Fruit fly (Drosophila melanogaster) whole organism, embryonic: ENCODE data around the gene CG6106.

Source experiments
- Atf3 ChIP-seq: fragments of 200-800 bp; sonication (Bioruptor generic); optimal IDR thresholded peaks from 3 replicates; lab custom pipeline; 2016; ENCODE audit warnings: missing biosample characterization, missing genetic modification characterization
- Awh ChIP-seq: fragments of 200-800 bp; sonication (Bioruptor generic); IDR thresholded peaks from 2 replicates; pipeline ENCODE4, ENCODE4 v1.3.6; 2022; ENCODE audit warnings: missing biosample characterization, missing genetic modification characterization
- CG10366 ChIP-seq: fragments of 200-800 bp; sonication (Bioruptor generic); IDR thresholded peaks from 2 replicates; pipeline ENCODE4 v1.3.6; 2022; ENCODE audit warnings: missing biosample characterization, missing genetic modification characterization
- CG12659 ChIP-seq: fragments of 200-800 bp; sonication (Bioruptor generic); optimal IDR thresholded peaks from 3 replicates; lab custom pipeline; 2017; ENCODE audit warnings: mild to moderate bottlenecking, missing biosample characterization, missing genetic modification reagents, missing genetic modification characterization
- CG13123 ChIP-seq: fragments of 200-800 bp; sonication (Bioruptor generic); optimal IDR thresholded peaks from 2 replicates; lab custom pipeline; 2016; ENCODE audit warnings: missing biosample characterization, missing genetic modification characterization
- CG17802 ChIP-seq: fragments of 200-800 bp; sonication (Bioruptor generic); optimal IDR thresholded peaks from 2 replicates; lab custom pipeline; 2018; ENCODE audit warnings: missing biosample characterization, mild to moderate bottlenecking, missing genetic modification characterization, moderate library complexity
- CG2889 ChIP-seq: fragments of 200-800 bp; sonication (Bioruptor generic); IDR thresholded peaks from 3 replicates; pipeline ENCODE4 v1.3.6; 2022; ENCODE audit warnings: missing biosample characterization, missing genetic modification characterization
- CG3281 ChIP-seq: fragments of 200-800 bp; sonication (Bioruptor generic); optimal IDR thresholded peaks from 3 replicates; lab custom pipeline; 2017; ENCODE audit warnings: missing biosample characterization, mild to moderate bottlenecking, missing genetic modification characterization
- CG4854 ChIP-seq: fragments of 200-800 bp; sonication (Bioruptor generic); optimal IDR thresholded peaks from 2 replicates; lab custom pipeline; 2016; ENCODE audit warnings: missing biosample characterization, missing genetic modification characterization, inconsistent platforms
- CG6272 ChIP-seq: fragments of 200-800 bp; sonication (Bioruptor generic); IDR thresholded peaks from 2 replicates; pipeline ENCODE4 v1.3.6; 2022; ENCODE audit warnings: missing biosample characterization, missing genetic modification characterization
- CG6654 ChIP-seq: fragments of 200-800 bp; sonication (Bioruptor generic); optimal IDR thresholded peaks from 2 replicates; lab custom pipeline; 2017; ENCODE audit warnings: missing biosample characterization, mild to moderate bottlenecking, missing genetic modification characterization
- CG7786 ChIP-seq: fragments of 200-800 bp; sonication (Bioruptor generic); optimal IDR thresholded peaks from 2 replicates; lab custom pipeline; 2016; ENCODE audit warnings: missing biosample characterization, missing genetic modification characterization
- CG7928 ChIP-seq: fragments of 200-800 bp; sonication (Bioruptor generic); optimal IDR thresholded peaks from 2 replicates; lab custom pipeline; 2017; ENCODE audit warnings: missing biosample characterization, mild to moderate bottlenecking, missing genetic modification characterization
- CG8290 ChIP-seq, 3 experiments: fragments of 200-800 bp; sonication (Bioruptor generic); optimal IDR thresholded peaks; 2 replicates each; lab custom pipeline; 2016 to 2019; ENCODE audit warnings: missing biosample characterization in 3 of 3, missing genetic modification characterization in 3 of 3, mild to moderate bottlenecking in 2 of 3, moderate library complexity in 1 of 3
- CG8924 ChIP-seq: fragments of 200-800 bp; optimal IDR thresholded peaks from 3 replicates; lab custom pipeline; 2019; ENCODE audit warnings: missing biosample characterization, mild to moderate bottlenecking, missing genetic modification characterization, moderate library complexity
- CrebB ChIP-seq: fragments of 200-800 bp; sonication (Bioruptor generic); optimal IDR thresholded peaks from 3 replicates; lab custom pipeline; 2018; ENCODE audit warnings: missing biosample characterization, mild to moderate bottlenecking, missing genetic modification characterization
- Elba2 ChIP-seq: fragments of 200-800 bp; sonication (Bioruptor generic); optimal IDR thresholded peaks from 3 replicates; lab custom pipeline; 2016; ENCODE audit warnings: missing biosample characterization, missing genetic modification characterization
- Max ChIP-seq: fragments of 200-800 bp; sonication (Bioruptor generic); optimal IDR thresholded peaks from 2 replicates; lab custom pipeline; 2016; ENCODE audit warnings: missing biosample characterization, mild to moderate bottlenecking, missing genetic modification characterization
- NK7.1 ChIP-seq: fragments of 200-800 bp; sonication (Bioruptor generic); optimal IDR thresholded peaks from 3 replicates; lab custom pipeline; 2016; ENCODE audit warnings: missing biosample characterization, missing genetic modification characterization
- Nf-YA ChIP-seq: fragments of 200-800 bp; sonication (Bioruptor generic); IDR thresholded peaks from 2 replicates; pipeline ENCODE4 v1.3.6; 2022; ENCODE audit warnings: missing biosample characterization, missing genetic modification characterization
- Sox100B ChIP-seq: fragments of 200-800 bp; sonication (Bioruptor generic); optimal IDR thresholded peaks from 3 replicates; lab custom pipeline; 2018; ENCODE audit warnings: missing biosample characterization, mild to moderate bottlenecking, missing genetic modification characterization
- Sry-δ ChIP-seq: fragments of 200-800 bp; sonication (Bioruptor generic); optimal IDR thresholded peaks from 2 replicates; lab custom pipeline; 2016; ENCODE audit warnings: missing biosample characterization, missing genetic modification characterization
- ab ChIP-seq: fragments of 200-800 bp; sonication (Bioruptor generic); optimal IDR thresholded peaks from 2 replicates; lab custom pipeline; 2016; ENCODE audit warnings: missing biosample characterization, missing genetic modification characterization
- ato ChIP-seq: fragments of 200-800 bp; sonication (Bioruptor generic); IDR thresholded peaks from 2 replicates; pipeline ENCODE4 v1.3.6; 2022; ENCODE audit warnings: missing biosample characterization, missing genetic modification characterization; ENCODE audit not compliant: partially characterized antibody
- cg ChIP-seq: fragments of 200-800 bp; sonication (Bioruptor generic); optimal IDR thresholded peaks from 3 replicates; lab custom pipeline; 2019; ENCODE audit warnings: missing biosample characterization, mild to moderate bottlenecking, missing genetic modification characterization, moderate library complexity
- chinmo ChIP-seq: fragments of 200-800 bp; sonication (Bioruptor generic); IDR thresholded peaks from 4 replicates; pipeline ENCODE4 v1.3.6; 2022; ENCODE audit warnings: missing biosample characterization, missing genetic modification characterization; ENCODE audit not compliant: partially characterized antibody
- ci ChIP-seq: fragments of 200-800 bp; sonication (Bioruptor generic); IDR thresholded peaks from 3 replicates; pipeline ENCODE4 v1.3.6; 2022; ENCODE audit warnings: missing biosample characterization, missing genetic modification characterization
- crc ChIP-seq: fragments of 200-800 bp; sonication (Bioruptor generic); optimal IDR thresholded peaks from 2 replicates; lab custom pipeline; 2016; ENCODE audit warnings: missing biosample characterization, missing genetic modification characterization
- croc ChIP-seq: fragments of 200-800 bp; sonication (Bioruptor generic); conservative IDR thresholded peaks from 3 replicates; pipeline ENCODE4 v1.3.6; 2022; ENCODE audit warnings: missing biosample characterization, missing genetic modification characterization
- cwo ChIP-seq: fragments of 200-800 bp; sonication (Bioruptor generic); optimal IDR thresholded peaks from 3 replicates; lab custom pipeline; 2017; ENCODE audit warnings: missing biosample characterization, missing genetic modification characterization, mild to moderate bottlenecking, moderate library complexity, missing genetic modification reagents
- da ChIP-seq: fragments of 200-800 bp; sonication (Bioruptor generic); optimal IDR thresholded peaks from 2 replicates; lab custom pipeline; 2016; ENCODE audit warnings: missing biosample characterization, missing genetic modification characterization
- danr ChIP-seq: fragments of 200-800 bp; sonication (Bioruptor generic); IDR thresholded peaks from 2 replicates; pipeline ENCODE4 v1.3.6; 2022; ENCODE audit warnings: missing biosample characterization, missing genetic modification characterization
- dpn ChIP-seq, 2 experiments: fragments of 200-800 bp; sonication (Bioruptor generic); optimal IDR thresholded peaks; 3 replicates each; lab custom pipeline; 2016; ENCODE audit warnings: missing biosample characterization in 2 of 2, missing genetic modification characterization in 2 of 2
- gcm2 ChIP-seq: fragments of 200-800 bp; sonication (Bioruptor generic); optimal IDR thresholded peaks from 2 replicates; lab custom pipeline; 2016; ENCODE audit warnings: missing biosample characterization, missing genetic modification characterization
- ken ChIP-seq: fragments of 200-800 bp; sonication (Bioruptor generic); IDR thresholded peaks from 3 replicates; pipeline ENCODE4 v1.3.6; 2022; ENCODE audit warnings: missing biosample characterization, missing genetic modification characterization
- maf-S ChIP-seq: fragments of 200-800 bp; sonication (Bioruptor generic); optimal IDR thresholded peaks from 2 replicates; lab custom pipeline; 2016; ENCODE audit warnings: missing biosample characterization, missing genetic modification characterization
- mam ChIP-seq: fragments of 200-800 bp; sonication (Bioruptor generic); optimal IDR thresholded peaks from 3 replicates; lab custom pipeline; 2016; ENCODE audit warnings: missing biosample characterization, missing genetic modification characterization
- mirr ChIP-seq: fragments of 200-800 bp; sonication (Bioruptor generic); optimal IDR thresholded peaks from 3 replicates; lab custom pipeline; 2018; ENCODE audit warnings: missing biosample characterization, mild to moderate bottlenecking, missing genetic modification characterization
- psq ChIP-seq: fragments of 200-800 bp; sonication (Bioruptor generic); optimal IDR thresholded peaks from 2 replicates; lab custom pipeline; 2017; ENCODE audit warnings: missing biosample characterization, missing genetic modification characterization
- sc ChIP-seq, 3 experiments: fragments of >200 bp in 2 of 3; fragments of 200-800 bp in 1 of 3; sonication (Bioruptor generic) in 1 of 3; optimal IDR thresholded peaks; 2 replicates in 2 of 3; 3 replicates in 1 of 3; lab custom pipeline; 2017; ENCODE audit warnings: mild to moderate bottlenecking in 1 of 3, missing biosample characterization in 1 of 3, missing genetic modification characterization in 1 of 3, missing genetic modification reagents in 1 of 3
- ssp ChIP-seq: fragments of 200-800 bp; sonication (Bioruptor generic); IDR thresholded peaks from 2 replicates; pipeline ENCODE4 v1.3.6; 2022; ENCODE audit warnings: missing biosample characterization, missing genetic modification characterization
- tio ChIP-seq: fragments of 200-800 bp; sonication (Bioruptor generic); optimal IDR thresholded peaks from 2 replicates; lab custom pipeline; 2017; ENCODE audit warnings: missing biosample characterization, missing genetic modification characterization, inconsistent platforms
- tll ChIP-seq, 2 experiments: fragments of 200-800 bp in 1 of 2; fragments of >200 bp in 1 of 2; sonication (Bioruptor generic) in 1 of 2; optimal IDR thresholded peaks; 2 replicates each; lab custom pipeline; 2017 to 2019; ENCODE audit warnings: missing biosample characterization in 2 of 2, missing genetic modification characterization in 2 of 2, mild to moderate bottlenecking in 1 of 2, moderate library complexity in 1 of 2
- unc-4 ChIP-seq: fragments of 200-800 bp; sonication (Bioruptor generic); IDR thresholded peaks from 2 replicates; pipeline ENCODE4 v1.3.6; 2022; ENCODE audit warnings: missing biosample characterization, missing genetic modification characterization; ENCODE audit not compliant: partially characterized antibody
- vvl ChIP-seq: fragments of 200-800 bp; sonication (Bioruptor generic); IDR thresholded peaks from 2 replicates; pipeline ENCODE4 v1.3.6; 2022; ENCODE audit warnings: missing biosample characterization, missing genetic modification characterization
- wdn ChIP-seq: fragments of 200-800 bp; sonication (Bioruptor generic); IDR thresholded peaks from 2 replicates; pipeline ENCODE4 v1.3.6; 2022; ENCODE audit warnings: missing biosample characterization, missing genetic modification characterization
- z ChIP-seq: fragments of 200-800 bp; sonication (Bioruptor generic); IDR thresholded peaks from 3 replicates; pipeline ENCODE4 v1.3.6; 2022; ENCODE audit warnings: missing biosample characterization, missing genetic modification characterization
- zen ChIP-seq: fragments of 200-800 bp; sonication (Bioruptor generic); optimal IDR thresholded peaks from 3 replicates; lab custom pipeline; 2018; ENCODE audit warnings: missing biosample characterization, mild to moderate bottlenecking, missing genetic modification characterization, moderate library complexity

CG6106 gene

DNA sequence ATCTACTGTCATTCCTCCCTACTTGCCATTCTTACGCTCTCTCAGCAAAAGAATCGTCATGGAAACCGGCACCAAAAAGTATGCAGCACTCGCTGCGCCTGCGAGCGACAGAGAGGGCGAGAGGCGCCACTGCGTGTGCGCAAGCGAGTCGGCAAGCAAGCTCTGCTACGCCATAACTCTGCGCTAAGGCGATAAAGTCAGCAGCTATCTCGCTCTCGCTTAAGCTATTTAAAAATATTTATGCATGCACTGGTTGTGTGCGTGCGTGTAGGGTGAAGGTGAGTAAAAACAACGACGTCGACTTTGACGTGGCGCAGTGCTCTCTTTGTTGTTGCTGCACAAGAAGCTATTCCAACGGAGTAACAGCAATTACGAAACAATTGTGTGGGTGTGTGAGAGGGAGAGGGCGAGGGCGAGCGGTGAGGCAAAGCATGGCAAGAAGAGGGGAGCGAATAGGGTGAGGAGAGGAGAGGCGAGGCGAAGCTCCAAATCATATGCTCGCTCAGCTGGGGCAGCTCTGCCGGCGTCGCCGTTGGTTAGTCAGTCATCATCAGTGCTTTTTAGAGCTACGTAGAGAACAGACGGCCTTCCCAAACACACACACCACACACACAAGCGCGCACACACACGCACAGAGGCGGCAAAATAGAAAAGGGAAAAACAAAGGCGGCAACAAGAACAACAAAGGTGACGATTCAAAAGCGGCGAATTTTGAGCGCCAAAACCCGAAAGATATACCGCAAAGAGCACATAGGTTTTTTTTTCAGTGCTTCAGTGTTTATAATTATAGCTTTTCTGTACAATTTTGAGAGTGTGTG lies 7.6 kb downstream of the CG6106 start, which contains the start of gene CrebB (continued):
- no peak for TF ChIP-seq CG6654 (GFP tag; lab: Kevin White, UChicago)
- no peak for TF ChIP-seq zen (tag; lab: Kevin White, UChicago)
- no peak for TF ChIP-seq CG6272 (GFP tag; lab: Robert Waterston, UW)
- no peak for TF ChIP-seq sc (optimal IDR thresholded peaks at IDR 0.05; lab: Kevin White, UChicago)
- TF ChIP-seq sc (GFP tag; optimal IDR thresholded peaks at IDR 0.05; lab: Kevin White, UChicago) = no peak
- peak; percentile 61; the same call in 1 of the 3 replicates for TF ChIP-seq ci (GFP tag; lab: Robert Waterston, UW)
- TF ChIP-seq maf-S (GFP tag; lab: Kevin White, UChicago) = no peak
- TF ChIP-seq Sox100B (GFP tag; lab: Kevin White, UChicago) = no peak
- 0 out of 2 replicates have a peak, but pooled peaks have one; percentile 5 for TF ChIP-seq wdn (GFP tag; lab: Robert Waterston, UW)
- no peak for TF ChIP-seq ab (GFP tag; lab: Kevin White, UChicago)
- no peak for TF ChIP-seq CG8924
- no peak for TF ChIP-seq da (GFP tag; lab: Kevin White, UChicago)
- peak; percentile 88 for TF ChIP-seq mirr (GFP tag; lab: Kevin White, UChicago)
- no peak for TF ChIP-seq croc (GFP tag; lab: Robert Waterston, UW)
- TF ChIP-seq Elba2 (GFP tag; lab: Kevin White, UChicago) = no peak
- TF ChIP-seq CrebB (tag; lab: Kevin White, UChicago) = peak; percentile 34
- TF ChIP-seq ken (GFP tag; lab: Robert Waterston, UW) = no peak
- no peak for TF ChIP-seq tll (GFP tag; optimal IDR thresholded peaks at IDR 0.05; lab: Kevin White, UChicago)
- no peak for TF ChIP-seq CG7928 (GFP tag; lab: Kevin White, UChicago)
- TF ChIP-seq danr (GFP tag; lab: Robert Waterston, UW) = no peak
- no peak for TF ChIP-seq CG2889 (GFP tag; lab: Robert Waterston, UW)
- TF ChIP-seq CG12659 (GFP tag; lab: Kevin White, UChicago) = peak; percentile 22
- TF ChIP-seq CG17802 (tag; lab: Kevin White, UChicago) = no peak
- peak; percentile 15 for TF ChIP-seq CG4854 (GFP tag; lab: Kevin White, UChicago)
- TF ChIP-seq crc (GFP tag; lab: Kevin White, UChicago) = no peak
- TF ChIP-seq dpn (GFP tag; optimal IDR thresholded peaks at IDR 0.05; lab: Kevin White, UChicago) = peak; percentile 7 to 35
- peak; percentile 39 for TF ChIP-seq CG8290 (GFP tag; optimal IDR thresholded peaks at IDR 0.05; lab: Kevin White, UChicago)
- TF ChIP-seq CG8290 (tag; optimal IDR thresholded peaks at IDR 0.05; lab: Kevin White, UChicago) = peak; percentile 64 to 80
- TF ChIP-seq vvl (GFP tag; lab: Robert Waterston, UW) = peak; percentile 88
- TF ChIP-seq Sry-δ (GFP tag; lab: Kevin White, UChicago) = no peak
- TF ChIP-seq z (GFP tag; lab: Robert Waterston, UW) = peak; percentile 19; the same call in 1 of the 3 replicates
- TF ChIP-seq Atf3 (GFP tag; lab: Kevin White, UChicago) = no peak
- no peak for TF ChIP-seq unc-4
- peak; percentile 28 for TF ChIP-seq psq (GFP tag; lab: Kevin White, UChicago)
- no peak for TF ChIP-seq NK7.1 (GFP tag; lab: Kevin White, UChicago)
- TF ChIP-seq CG10366 = peak; percentile 34; the same call in 1 of the 2 replicates
- peak; percentile 20; the same call in 1 of the 2 replicates for TF ChIP-seq ssp
- no peak for TF ChIP-seq tio (GFP tag; lab: Kevin White, UChicago)
- TF ChIP-seq ato (GFP tag; lab: Robert Waterston, UW) = no peak
- peak; percentile 99 for TF ChIP-seq chinmo (GFP tag; lab: Robert Waterston, UW)
- no peak for TF ChIP-seq Nf-YA (GFP tag; lab: Robert Waterston, UW)
- TF ChIP-seq CG13123 = no peak
- no peak for TF ChIP-seq gcm2 (GFP tag; lab: Kevin White, UChicago)
- TF ChIP-seq cwo (GFP tag; lab: Kevin White, UChicago) = peak; percentile 49
- TF ChIP-seq cg = peak; percentile 85
- TF ChIP-seq CG3281 (GFP tag; lab: Kevin White, UChicago) = peak; percentile 29
- TF ChIP-seq CG7786 (GFP tag; lab: Kevin White, UChicago) = peak; percentile 39
- TF ChIP-seq Max (GFP tag; lab: Kevin White, UChicago) = no peak
- TF ChIP-seq Awh (GFP tag; lab: Robert Waterston, UW) = no peak
- TF ChIP-seq mam = peak; percentile 44
